Worm (Caenorhabditis elegans) whole organism, young adult: ENCODE measurements around the gene F54H5.3.

Source experiments
- ceh-58 ChIP-seq: fragments of 200-800 bp; sonication (Bioruptor generic); IDR thresholded peaks from 2 replicates; pipeline ENCODE4 v1.3.6; 2022; ENCODE audit warnings: missing genetic modification characterization, missing compliant biosample characterization
- ekl-4 ChIP-seq: fragments of 200-800 bp; sonication (Bioruptor generic); IDR thresholded peaks from 2 replicates; pipeline ENCODE4 v1.3.6; 2022; ENCODE audit warnings: missing genetic modification reagents, missing genetic modification characterization, missing compliant biosample characterization
- ets-4 ChIP-seq: fragments of 200-800 bp; sonication (Bioruptor generic); optimal IDR thresholded peaks from 2 replicates; lab custom pipeline; 2018; ENCODE audit warnings: mild to moderate bottlenecking, missing genetic modification characterization, missing compliant biosample characterization
- hmg-1.2 ChIP-seq: fragments of 200-800 bp; sonication (Bioruptor generic); IDR thresholded peaks from 2 replicates; pipeline ENCODE4 v1.3.6; 2022; ENCODE audit warnings: missing genetic modification reagents, missing genetic modification characterization, missing compliant biosample characterization
- hmg-20 ChIP-seq: fragments of 200-800 bp; sonication (Bioruptor generic); IDR thresholded peaks from 2 replicates; pipeline ENCODE4 v1.3.6; 2022; ENCODE audit warnings: missing genetic modification reagents, missing genetic modification characterization, missing compliant biosample characterization
- lir-1 ChIP-seq: fragments of 200-800 bp; sonication (Bioruptor generic); conservative IDR thresholded peaks from 2 replicates; pipeline ENCODE4 v1.3.6; 2022; ENCODE audit warnings: missing genetic modification reagents, missing genetic modification characterization, missing compliant biosample characterization
- nhr-27 ChIP-seq: fragments of 200-800 bp; sonication (Bioruptor generic); optimal IDR thresholded peaks from 2 replicates; lab custom pipeline; 2018; ENCODE audit warnings: mild to moderate bottlenecking, missing genetic modification characterization, moderate library complexity, missing compliant biosample characterization
- pha-4 ChIP-seq: fragments of 150-350 bp; sonication (generic microtip); optimal IDR thresholded peaks from 2 replicates; lab custom pipeline; 2014; ENCODE audit warnings: missing biosample characterization, missing genetic modification reagents, missing genetic modification characterization
- snpc-4 ChIP-seq, 5 experiments: fragments of 150-350 bp in 1 of 5; sonication (generic microtip) in 4 of 5; optimal IDR thresholded peaks; 2 replicates each; lab custom pipeline; 2014 to 2018; ENCODE audit warnings: missing genetic modification characterization in 5 of 5, missing biosample characterization in 3 of 5, antibody characterized with exemption in 2 of 5, mild to moderate bottlenecking in 2 of 5, missing compliant biosample characterization in 2 of 5, missing genotype in 2 of 5, moderate library complexity in 2 of 5, missing genetic modification reagents in 1 of 5
- unc-130 ChIP-seq: sonication (generic microtip); optimal IDR thresholded peaks from 2 replicates; lab custom pipeline; 2016; ENCODE audit warnings: missing genetic modification reagents, missing genetic modification characterization, missing compliant biosample characterization
- unc-62 ChIP-seq: fragments of 150-350 bp; optimal IDR thresholded peaks from 2 replicates; lab custom pipeline; 2014; ENCODE audit warnings: missing biosample characterization, missing genetic modification reagents, missing genetic modification characterization

ce11 chrII:6600973-6601372 lies 21.0 kb upstream of the F54H5.3 start, which contains the start of gene vps-33.2:
- TF ChIP-seq hmg-20 (no peak), ekl-4 (GFP tag; lab: Robert Waterston, UW) (no peak), hmg-1.2 (GFP tag; lab: Robert Waterston, UW) (peak; percentile 99), snpc-4 (GFP tag; optimal IDR thresholded peaks at IDR 0.05; lab: Kevin White, UChicago) (no peak), snpc-4 (tag; optimal IDR thresholded peaks at IDR 0.05; lab: Kevin White, UChicago) (peak in 1 of 4 experiments; percentile 4), ets-4 (GFP tag; lab: Kevin White, UChicago) (no peak), nhr-27 (tag; lab: Kevin White, UChicago) (no peak), unc-62 (no peak), pha-4 (tag; lab: Kevin White, UChicago) (no peak), ceh-58 (GFP tag; lab: Robert Waterston, UW) (no peak), unc-130 (no peak), lir-1 (GFP tag; lab: Robert Waterston, UW) (no peak)
